Worm (Caenorhabditis elegans) whole organism, dauer: ENCODE data around the gene ekl-6.

Experiments
- unc-62 ChIP-seq: sonication (generic microtip); optimal IDR thresholded peaks from 2 replicates; lab custom pipeline; 2017; ENCODE audit warnings: missing biosample characterization, missing genetic modification reagents, missing genetic modification characterization

ekl-6 gene

DNA sequence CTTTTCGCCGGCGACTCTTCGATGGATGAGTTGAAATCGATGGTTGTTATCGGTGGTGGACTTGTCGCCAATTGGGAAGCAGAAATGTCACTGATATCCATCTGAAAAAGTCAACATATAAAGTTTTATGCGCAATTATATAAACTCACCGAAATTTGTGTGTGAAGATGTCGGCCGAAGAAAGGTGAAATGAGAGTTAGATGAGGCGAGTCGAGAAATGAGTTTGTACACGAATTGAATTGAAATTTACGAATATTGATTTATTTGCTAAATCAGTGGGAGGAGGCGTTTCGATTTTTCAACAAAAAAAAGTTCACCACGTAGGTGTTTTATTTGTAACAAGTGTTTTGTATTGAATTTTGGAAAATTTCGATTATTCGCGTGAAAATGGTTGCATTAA lies 37.1 kb downstream of the ekl-6 start, which contains the start of gene kel-10:
Gene kel-10, minus strand, starts transcription at position 101 of the 400 bp plus-strand sequence.
- no peak for TF ChIP-seq unc-62 (GFP tag; lab: Kevin White, UChicago)

DNA sequence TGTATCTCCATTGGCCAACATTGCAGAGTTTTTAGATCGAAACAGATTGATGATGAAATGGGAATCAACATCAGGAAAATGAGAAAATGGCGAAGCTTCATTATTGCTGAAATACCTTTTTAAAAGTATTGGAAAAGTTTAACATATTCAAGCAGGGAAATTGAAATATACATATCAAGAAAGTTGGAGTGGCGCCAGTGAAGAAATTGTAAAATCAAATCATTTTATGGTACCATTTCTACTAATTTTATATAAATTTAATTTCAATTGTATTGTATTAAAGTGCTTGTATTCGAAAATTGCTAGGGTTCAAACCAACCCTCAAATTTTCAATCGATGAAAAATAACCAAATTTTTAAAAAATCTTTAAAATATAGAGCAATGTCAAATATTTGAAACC lies 42.2 kb downstream of the ekl-6 start, which contains the start of gene srt-55:
Gene srt-55, minus strand, starts transcription at position 101 of the 400 bp plus-strand sequence.
- no peak for TF ChIP-seq unc-62 (GFP tag; lab: Kevin White, UChicago)

DNA sequence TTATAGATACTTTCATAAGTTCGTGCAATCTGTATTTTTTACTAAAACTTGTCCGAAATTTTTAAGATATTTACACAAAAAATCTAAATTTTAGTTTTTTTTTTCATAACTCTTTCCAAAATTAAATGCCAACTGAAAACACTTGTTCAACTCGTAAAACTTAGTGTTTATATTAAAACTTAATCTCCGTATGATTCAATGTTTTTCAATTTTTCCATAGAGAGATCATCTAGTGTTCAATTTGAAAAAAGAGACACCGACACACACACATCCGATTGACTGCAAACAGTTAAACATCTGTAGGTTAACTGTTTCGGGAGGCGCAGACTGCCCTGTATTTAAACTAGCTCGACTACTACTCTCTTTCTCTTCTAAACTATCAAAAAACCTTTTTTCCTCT lies 44.8 kb downstream of the ekl-6 start, which contains the start of gene T16H12.9:
Gene T16H12.9, plus strand, starts transcription at position 301 of the 400 bp plus-strand sequence.
- TF ChIP-seq unc-62 (GFP tag; lab: Kevin White, UChicago): no peak

DNA sequence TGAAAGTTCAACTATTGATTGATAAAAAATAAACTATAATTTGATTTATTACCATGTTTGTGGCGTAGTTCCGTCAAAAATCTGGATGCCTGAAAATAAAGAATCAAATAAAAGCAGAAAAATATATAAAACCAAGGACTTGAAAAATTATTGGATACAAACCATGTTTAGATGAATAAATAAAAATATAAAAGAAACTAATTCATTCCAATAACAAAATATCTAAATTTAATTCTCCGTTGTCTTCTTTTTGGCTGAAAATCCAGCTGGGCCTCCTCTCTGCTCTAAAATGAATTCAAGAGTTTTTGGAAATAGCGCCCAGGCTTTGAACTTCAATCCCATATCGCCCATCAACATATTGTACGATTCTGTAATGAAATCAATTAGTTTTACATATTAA lies 48.8 kb downstream of the ekl-6 start, which contains the start of gene vps-29:
Gene vps-29, minus strand, starts transcription at position 101 of the 400 bp plus-strand sequence.
- no peak for TF ChIP-seq unc-62 (GFP tag; lab: Kevin White, UChicago)

DNA sequence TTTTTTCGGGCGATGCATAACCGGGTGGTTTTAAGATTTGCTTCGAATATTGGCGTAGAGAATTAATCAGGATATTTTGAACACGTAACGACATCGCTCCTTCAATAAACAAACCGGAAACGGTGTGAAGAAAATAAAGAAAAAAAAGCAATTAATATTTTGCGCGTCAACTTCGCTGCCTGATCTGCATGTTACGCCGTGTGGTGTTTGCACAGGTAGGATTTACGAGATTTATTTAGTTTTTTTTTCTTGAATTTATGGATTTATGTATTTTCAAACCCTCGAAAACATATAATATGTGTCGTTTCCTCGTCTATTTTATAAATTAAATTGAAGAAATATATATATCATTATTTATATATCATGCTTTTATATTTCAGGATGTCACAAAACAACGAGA lies 50.5 kb downstream of the ekl-6 start, which contains the start of the genes ZK1128.1 and mett-10:
Gene ZK1128.1, minus strand, starts transcription at position 99 of the 400 bp plus-strand sequence.
Gene mett-10, plus strand, starts transcription at position 375 of the 400 bp plus-strand sequence.
- TF ChIP-seq unc-62 (GFP tag; lab: Kevin White, UChicago): no peak
